Worm (Caenorhabditis elegans) whole organism, dauer: ENCODE results near the gene rnf-121.

ENCODE experiments used
- unc-62 ChIP-seq: sonication (generic microtip); optimal IDR thresholded peaks from 2 replicates; lab custom pipeline; 2017; ENCODE audit warnings: missing biosample characterization, missing genetic modification reagents, missing genetic modification characterization

Gene rnf-121

DNA sequence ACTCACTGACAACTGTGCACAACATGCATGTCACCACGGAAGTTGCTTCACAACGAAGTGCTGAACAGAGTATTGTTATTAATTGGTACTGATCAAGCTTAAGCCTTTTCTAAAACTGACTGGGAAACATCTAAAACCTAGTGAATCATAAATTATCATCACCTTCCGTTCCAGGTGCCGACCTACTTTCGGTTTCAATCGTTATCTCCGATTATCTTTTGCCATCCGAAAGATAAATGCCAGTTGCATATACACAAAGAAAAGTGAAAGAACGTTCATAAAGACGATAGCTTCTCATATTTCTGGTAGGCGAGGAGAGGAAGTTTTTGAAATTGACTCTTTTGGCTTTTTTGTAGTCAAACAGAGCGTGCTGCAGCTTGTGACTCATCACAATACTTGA is 18.8 kb upstream of the rnf-121 start:
- no peak for TF ChIP-seq unc-62 (GFP tag; lab: Kevin White, UChicago)

DNA sequence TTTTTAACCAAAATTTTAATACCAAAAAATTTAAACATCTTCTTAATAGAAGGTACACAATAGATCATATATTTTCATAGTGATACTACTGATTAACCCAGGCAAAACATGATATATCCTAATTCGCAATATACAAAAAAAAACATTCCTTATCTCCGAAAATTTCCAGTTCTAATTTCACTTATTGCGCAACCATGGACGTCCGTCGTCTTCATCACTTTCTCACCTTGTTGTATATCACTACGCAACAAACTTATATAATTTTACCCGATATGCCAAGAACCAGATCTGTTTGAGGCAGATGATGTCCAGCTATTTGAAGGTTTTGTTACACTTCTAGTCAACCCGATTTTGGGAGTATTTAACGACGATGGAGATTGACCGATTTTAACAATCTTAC is 17.1 kb upstream of the rnf-121 start, which contains the start of gene R74.2:
Gene R74.2, plus strand, starts transcription at position 316 of the 400 bp plus-strand sequence.
- no peak for TF ChIP-seq unc-62 (GFP tag; lab: Kevin White, UChicago)

ce11 chrIII:4186751-4187309 is 16.1 kb upstream of the rnf-121 start, which contains the start of gene lars-1:
TSS of gene lars-1 (minus strand) at chrIII:4186801.
- TF ChIP-seq unc-62 (GFP tag; lab: Kevin White, UChicago) = no peak

DNA sequence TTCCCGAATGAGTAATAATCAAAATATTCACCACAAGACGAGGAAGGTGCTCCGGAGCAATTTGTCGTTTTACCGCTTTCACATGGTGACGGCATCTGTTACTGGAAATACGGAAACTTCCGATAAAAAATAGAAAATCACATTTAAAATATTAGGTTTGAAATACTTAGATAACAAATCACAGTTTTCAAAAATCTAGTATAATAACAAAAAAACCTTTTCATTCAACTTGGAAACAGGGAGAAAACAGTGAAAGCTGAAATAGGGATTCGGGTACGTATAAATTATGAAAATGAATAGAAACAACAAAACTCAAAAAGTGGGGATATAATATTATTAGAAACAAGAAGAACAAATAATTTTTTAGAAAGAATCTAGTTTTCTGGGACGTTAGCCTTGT is 10.6 kb upstream of the rnf-121 start, which contains the start of gene C16C10.1:
Gene C16C10.1, minus strand, starts transcription at position 101 of the 400 bp plus-strand sequence.
- TF ChIP-seq unc-62 (GFP tag; lab: Kevin White, UChicago) = no peak

DNA sequence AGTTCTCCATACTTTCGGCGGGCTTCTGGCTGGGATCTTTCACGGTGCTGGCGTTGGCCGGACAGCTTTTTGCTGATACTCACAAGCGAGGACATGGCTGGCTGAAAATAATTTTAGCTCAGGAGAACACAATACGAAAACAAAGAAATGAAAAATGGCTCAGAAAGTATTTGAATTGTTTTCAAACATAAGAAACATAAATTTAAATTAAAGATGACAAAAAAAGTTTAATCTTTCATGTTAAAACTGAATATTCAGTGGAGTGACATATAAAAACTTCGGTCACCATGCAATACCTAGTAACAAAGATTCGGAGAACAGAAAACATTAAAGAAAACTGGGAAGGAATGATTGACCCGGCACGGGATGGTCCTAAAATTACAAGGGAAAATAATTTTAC is 7.8 kb upstream of the rnf-121 start, which contains the start of gene C16C10.2:
Gene C16C10.2, minus strand, starts transcription at position 101 of the 400 bp plus-strand sequence.
- no peak for TF ChIP-seq unc-62 (GFP tag; lab: Kevin White, UChicago)

- TF ChIP-seq unc-62 (GFP tag; lab: Kevin White, UChicago) = no peak
Measured at ce11 chrIII:4176109-4176596, 5.4 kb upstream of the rnf-121 start, which contains the start of the genes hrde-1 and C16C10.13. TSS of gene hrde-1 (minus strand) at chrIII:4176159. TSS of gene C16C10.13 (plus strand) at chrIII:4176440.

DNA sequence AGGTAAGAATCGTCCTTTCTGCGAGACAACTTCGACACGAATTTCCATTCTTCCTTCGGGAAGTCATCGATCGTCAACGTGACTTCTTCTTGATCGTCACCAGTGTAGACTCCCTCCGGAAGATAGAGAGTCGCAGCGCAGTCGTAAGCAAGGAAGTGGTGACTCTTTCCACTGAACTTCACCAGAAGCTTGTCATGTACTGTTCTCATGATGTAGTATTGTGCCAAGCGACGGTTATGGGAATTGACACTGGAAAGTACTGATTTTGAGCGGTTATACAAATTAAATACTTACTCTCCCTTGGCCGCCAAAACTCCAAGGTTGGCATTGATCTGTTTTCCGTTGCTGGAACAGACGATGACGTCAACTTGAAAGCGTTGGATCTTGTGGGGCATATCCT is 4.7 kb upstream of the rnf-121 start:
- no peak for TF ChIP-seq unc-62 (GFP tag; lab: Kevin White, UChicago)

ce11 chrIII:4172210-4172609 is 1.5 kb upstream of the rnf-121 start:
- TF ChIP-seq unc-62 (GFP tag; lab: Kevin White, UChicago) = no peak

- TF ChIP-seq unc-62 (GFP tag; lab: Kevin White, UChicago) = no peak
Measured at ce11 chrIII:4168665-4169064, 2.1 kb downstream of the rnf-121 start, which contains the start of gene ccdc-55. TSS of gene ccdc-55 (minus strand) at chrIII:4168765.

ce11 chrIII:4166745-4167144 is 4.0 kb downstream of the rnf-121 start, which contains the start of gene rnf-5:
TSS of gene rnf-5 (minus strand) at chrIII:4166845.
- TF ChIP-seq unc-62 (GFP tag; lab: Kevin White, UChicago) = no peak

ce11 chrIII:4164071-4164470 is 6.7 kb downstream of the rnf-121 start, which contains the start of gene C16C10.8:
TSS of gene C16C10.8 (minus strand) at chrIII:4164171.
- no peak for TF ChIP-seq unc-62 (GFP tag; lab: Kevin White, UChicago)

DNA sequence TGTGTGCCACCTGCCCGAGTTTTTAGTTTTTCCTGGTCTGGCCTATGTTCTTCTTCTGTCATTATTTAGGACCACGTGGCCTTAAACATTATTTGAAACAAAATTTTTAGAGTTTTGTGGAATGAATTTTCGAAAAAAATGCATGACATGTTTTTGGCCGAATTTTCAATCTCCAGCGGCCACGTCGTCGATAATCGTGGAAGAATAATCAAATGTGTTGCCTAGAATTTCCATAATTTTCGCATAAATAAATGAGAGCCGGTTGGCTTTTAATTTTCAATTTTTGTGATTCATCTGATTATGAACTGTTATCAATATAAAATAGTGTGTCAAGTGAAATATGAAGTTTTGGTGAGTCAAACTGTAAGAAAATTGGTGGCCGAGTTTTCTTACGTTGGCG is 9.8 kb downstream of the rnf-121 start, which contains the start of gene C01G12.16:
Gene C01G12.16, plus strand, starts transcription at position 301 of the 400 bp plus-strand sequence.
- TF ChIP-seq unc-62 (GFP tag; lab: Kevin White, UChicago) = no peak

- no peak for TF ChIP-seq unc-62 (GFP tag; lab: Kevin White, UChicago)
Measured at ce11 chrIII:4157298-4157697, 13.5 kb downstream of the rnf-121 start, which contains the start of gene C16C10.9. TSS of gene C16C10.9 (minus strand) at chrIII:4157398.

- no peak for TF ChIP-seq unc-62 (GFP tag; lab: Kevin White, UChicago)
Measured at ce11 chrIII:4153299-4153698, 17.5 kb downstream of the rnf-121 start, which contains the start of gene glod-4. TSS of gene glod-4 (plus strand) at chrIII:4153599.

ce11 chrIII:4152828-4153227 is 17.9 kb downstream of the rnf-121 start:
- TF ChIP-seq unc-62 (GFP tag; lab: Kevin White, UChicago) = no peak

DNA sequence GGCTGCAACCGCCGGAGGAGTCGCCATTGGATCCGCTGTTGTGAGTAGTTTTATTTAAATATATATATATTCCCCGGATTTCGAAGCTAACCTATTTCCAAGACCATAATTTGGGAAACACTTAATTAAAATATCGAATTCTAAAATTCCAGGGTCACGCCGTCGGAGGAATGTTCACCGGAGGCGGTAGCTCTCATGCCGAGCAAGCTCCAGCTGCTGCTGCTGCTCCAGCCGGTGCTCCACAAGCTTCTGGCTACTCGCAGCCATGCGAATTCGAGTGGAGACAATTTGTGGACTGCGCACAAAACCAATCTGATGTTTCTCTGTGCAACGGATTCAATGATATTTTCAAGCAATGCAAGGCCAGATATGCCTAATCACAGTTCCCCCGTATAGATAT is 18.4 kb downstream of the rnf-121 start:
- no peak for TF ChIP-seq unc-62 (GFP tag; lab: Kevin White, UChicago)
